Worm (Caenorhabditis elegans) whole organism, late embryonic: ENCODE data around the gene C07G3.8.
"Not testable (repeated sequence)": the region's sequence is repeated elsewhere in the genome, so short reads cannot be mapped to it uniquely, and the experiment has no call there.

Experiments used
- C08G9.2 ChIP-seq: sonication (generic microtip); optimal IDR thresholded peaks from 2 replicates; lab custom pipeline; 2016; ENCODE audit warnings: mild to moderate bottlenecking, missing genetic modification characterization, moderate library complexity, missing compliant biosample characterization
- K02D7.2 ChIP-seq: sonication (generic microtip); optimal IDR thresholded peaks from 2 replicates; lab custom pipeline; 2017; ENCODE audit warnings: mild to moderate bottlenecking, missing genetic modification characterization, missing compliant biosample characterization
- K09A11.1 ChIP-seq: sonication (generic microtip); optimal IDR thresholded peaks from 2 replicates; lab custom pipeline; 2017; ENCODE audit warnings: antibody characterized with exemption, mild to moderate bottlenecking, missing genetic modification characterization, missing compliant biosample characterization; ENCODE audit not compliant: insufficient read depth
- T23F11.4 ChIP-seq: fragments of 200-800 bp; sonication (Bioruptor generic); optimal IDR thresholded peaks from 2 replicates; lab custom pipeline; 2018; ENCODE audit warnings: mild to moderate bottlenecking, missing genetic modification characterization, missing compliant biosample characterization
- Y22D7AL.16 ChIP-seq: sonication (generic microtip); optimal IDR thresholded peaks from 2 replicates; lab custom pipeline; 2016; ENCODE audit warnings: missing genetic modification characterization, missing compliant biosample characterization
- ceh-14 ChIP-seq: sonication (generic microtip); optimal IDR thresholded peaks from 2 replicates; lab custom pipeline; 2016; ENCODE audit warnings: missing genotype, missing genetic modification characterization, missing compliant biosample characterization
- ceh-2 ChIP-seq: sonication (generic microtip); optimal IDR thresholded peaks from 2 replicates; lab custom pipeline; 2016; ENCODE audit warnings: missing genotype, missing genetic modification characterization, missing compliant biosample characterization
- ceh-31 ChIP-seq: sonication (generic microtip); optimal IDR thresholded peaks from 2 replicates; lab custom pipeline; 2016; ENCODE audit warnings: missing genetic modification characterization, missing compliant biosample characterization
- ceh-34 ChIP-seq: sonication (generic microtip); optimal IDR thresholded peaks from 2 replicates; lab custom pipeline; 2016; ENCODE audit warnings: mild to moderate bottlenecking, missing genetic modification characterization, missing compliant biosample characterization
- ceh-45 ChIP-seq: fragments of 200-800 bp; sonication (Bioruptor generic); IDR thresholded peaks from 2 replicates; pipeline ENCODE4 v1.3.6; 2022; ENCODE audit warnings: missing genetic modification reagents, missing genetic modification characterization, missing compliant biosample characterization
- che-1 ChIP-seq: sonication (generic microtip); optimal IDR thresholded peaks from 2 replicates; lab custom pipeline; 2016; ENCODE audit warnings: mild to moderate bottlenecking, missing genetic modification characterization, missing compliant biosample characterization
- dmd-4 ChIP-seq: sonication (generic microtip); optimal IDR thresholded peaks from 2 replicates; lab custom pipeline; 2016; ENCODE audit warnings: borderline replicate concordance, missing genetic modification characterization, missing compliant biosample characterization
- dve-1 ChIP-seq: sonication (generic microtip); optimal IDR thresholded peaks from 2 replicates; lab custom pipeline; 2017; ENCODE audit warnings: antibody characterized with exemption, mild to moderate bottlenecking, missing genetic modification characterization, missing compliant biosample characterization
- elt-2 ChIP-seq: sonication (generic microtip); optimal IDR thresholded peaks from 2 replicates; lab custom pipeline; 2016; ENCODE audit warnings: missing genetic modification reagents, missing genetic modification characterization, missing compliant biosample characterization
- elt-4 ChIP-seq: sonication (generic microtip); optimal IDR thresholded peaks from 2 replicates; lab custom pipeline; 2016; ENCODE audit warnings: missing genetic modification characterization, missing compliant biosample characterization
- eyg-1 ChIP-seq: sonication (generic microtip); optimal IDR thresholded peaks from 2 replicates; lab custom pipeline; 2016; ENCODE audit warnings: missing genotype, missing genetic modification characterization, missing compliant biosample characterization
- fkh-10 ChIP-seq: fragments of 150-350 bp; optimal IDR thresholded peaks from 2 replicates; lab custom pipeline; 2014; ENCODE audit warnings: missing biosample characterization, missing genetic modification reagents, missing genetic modification characterization
- fkh-6 ChIP-seq: sonication (generic microtip); optimal IDR thresholded peaks from 2 replicates; lab custom pipeline; 2016; ENCODE audit warnings: missing genetic modification characterization, missing compliant biosample characterization
- hlh-13 ChIP-seq: fragments of 200-800 bp; sonication (Bioruptor generic); optimal IDR thresholded peaks from 2 replicates; lab custom pipeline; 2018; ENCODE audit warnings: mild to moderate bottlenecking, missing genetic modification characterization, missing compliant biosample characterization
- hlh-30 ChIP-seq: sonication (generic microtip); optimal IDR thresholded peaks from 2 replicates; lab custom pipeline; 2017; ENCODE audit warnings: antibody characterized with exemption, missing genetic modification characterization, missing compliant biosample characterization; ENCODE audit not compliant: insufficient read depth
- hlh-6 ChIP-seq: sonication (generic microtip); optimal IDR thresholded peaks from 2 replicates; lab custom pipeline; 2016; ENCODE audit warnings: missing genotype, missing genetic modification characterization, missing compliant biosample characterization
- hlh-8 ChIP-seq: sonication (generic microtip); optimal IDR thresholded peaks from 2 replicates; lab custom pipeline; 2016; ENCODE audit warnings: missing genotype, missing genetic modification characterization, missing compliant biosample characterization
- lin-11 ChIP-seq: fragments of 200-800 bp; sonication (Bioruptor generic); optimal IDR thresholded peaks from 2 replicates; lab custom pipeline; 2018; ENCODE audit warnings: mild to moderate bottlenecking, missing genetic modification characterization, missing compliant biosample characterization
- madf-2 ChIP-seq: sonication (generic microtip); optimal IDR thresholded peaks from 2 replicates; lab custom pipeline; 2017; ENCODE audit warnings: missing genetic modification characterization, missing compliant biosample characterization
- mec-3 ChIP-seq: sonication (generic microtip); optimal IDR thresholded peaks from 2 replicates; lab custom pipeline; 2016; ENCODE audit warnings: borderline replicate concordance, missing genetic modification characterization, missing compliant biosample characterization
- nfya-1 ChIP-seq: sonication (generic microtip); optimal IDR thresholded peaks from 2 replicates; lab custom pipeline; 2017; ENCODE audit warnings: missing genetic modification characterization, mild to moderate bottlenecking, missing compliant biosample characterization, antibody characterized with exemption, moderate library complexity
- nhr-232 ChIP-seq: sonication (generic microtip); optimal IDR thresholded peaks from 2 replicates; lab custom pipeline; 2016; ENCODE audit warnings: missing genetic modification characterization, missing compliant biosample characterization
- odd-2 ChIP-seq: sonication (generic microtip); optimal IDR thresholded peaks from 2 replicates; lab custom pipeline; 2017; ENCODE audit warnings: antibody characterized with exemption, mild to moderate bottlenecking, missing genetic modification characterization, missing compliant biosample characterization
- pag-3 ChIP-seq: sonication (generic microtip); optimal IDR thresholded peaks from 2 replicates; lab custom pipeline; 2016; ENCODE audit warnings: missing compliant biosample characterization, missing genetic modification characterization, borderline replicate concordance
- pat-9 ChIP-seq: fragments of 200-800 bp; sonication (Bioruptor generic); optimal IDR thresholded peaks from 2 replicates; lab custom pipeline; 2018; ENCODE audit warnings: mild to moderate bottlenecking, missing genetic modification characterization, moderate library complexity, missing compliant biosample characterization
- pax-1 ChIP-seq: fragments of 150-350 bp; optimal IDR thresholded peaks from 2 replicates; lab custom pipeline; 2014; ENCODE audit warnings: missing biosample characterization, missing genetic modification characterization
- pha-4 ChIP-seq: fragments of 150-350 bp; optimal IDR thresholded peaks from 2 replicates; lab custom pipeline; 2018; ENCODE audit warnings: missing biosample characterization, missing genetic modification reagents, missing genetic modification characterization
- pqm-1 ChIP-seq: sonication (generic microtip); optimal IDR thresholded peaks from 2 replicates; lab custom pipeline; 2016; ENCODE audit warnings: missing genetic modification characterization, missing compliant biosample characterization
- ref-2 ChIP-seq: sonication (generic microtip); optimal IDR thresholded peaks from 2 replicates; lab custom pipeline; 2016; ENCODE audit warnings: missing genetic modification characterization, missing compliant biosample characterization
- rnt-1 ChIP-seq: sonication (generic microtip); optimal IDR thresholded peaks from 2 replicates; lab custom pipeline; 2016; ENCODE audit warnings: missing genetic modification characterization, missing compliant biosample characterization
- sdc-2 ChIP-seq: sonication (generic microtip); optimal IDR thresholded peaks from 2 replicates; lab custom pipeline; 2016; ENCODE audit warnings: missing genotype, missing genetic modification characterization, missing compliant biosample characterization
- sox-2 ChIP-seq: fragments of 200-800 bp; sonication (Bioruptor generic); IDR thresholded peaks from 2 replicates; pipeline ENCODE4 v1.3.6; 2022; ENCODE audit warnings: missing genetic modification reagents, missing genetic modification characterization, missing compliant biosample characterization
- sox-4 ChIP-seq: sonication (generic microtip); optimal IDR thresholded peaks from 2 replicates; lab custom pipeline; 2017; ENCODE audit warnings: mild to moderate bottlenecking, missing genetic modification characterization, inconsistent platforms, missing compliant biosample characterization
- syd-9 ChIP-seq: sonication (generic microtip); optimal IDR thresholded peaks from 2 replicates; lab custom pipeline; 2016; ENCODE audit warnings: mild to moderate bottlenecking, missing genetic modification characterization, moderate library complexity, missing compliant biosample characterization
- ttx-3 ChIP-seq: sonication (generic microtip); optimal IDR thresholded peaks from 2 replicates; lab custom pipeline; 2016; ENCODE audit warnings: missing genetic modification reagents, missing genetic modification characterization, missing compliant biosample characterization
- unc-55 ChIP-seq: sonication (generic microtip); optimal IDR thresholded peaks from 2 replicates; lab custom pipeline; 2017; ENCODE audit warnings: missing biosample characterization, missing genetic modification reagents, missing genetic modification characterization
- ztf-16 ChIP-seq: sonication (generic microtip); optimal IDR thresholded peaks from 2 replicates; lab custom pipeline; 2017; ENCODE audit warnings: missing genetic modification characterization, missing compliant biosample characterization

C07G3.8 gene

DNA sequence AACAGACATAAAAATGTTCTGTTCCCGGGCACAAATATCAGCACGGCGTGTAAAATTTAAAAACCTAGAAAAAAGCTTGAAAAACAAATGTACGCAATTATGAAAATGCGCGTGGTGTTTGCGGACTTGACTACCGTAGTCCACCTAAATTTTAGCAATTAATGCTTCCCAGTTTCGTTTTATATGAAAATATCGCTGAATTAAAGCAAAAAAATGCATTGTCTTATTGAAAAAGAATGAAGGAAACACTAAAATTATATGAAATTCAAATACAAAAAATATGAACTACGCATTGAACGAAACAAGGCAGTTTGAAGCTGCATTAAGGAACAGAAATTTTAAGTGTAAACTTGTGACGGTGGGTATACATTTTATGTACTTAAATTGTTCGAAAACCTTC is 4.3 kb upstream of the C07G3.8 start, which contains the start of gene ugt-64:
Gene ugt-64 (minus strand): TSS at position 101 of the 400 bp plus-strand sequence.
- TF ChIP-seq hlh-6 (tag; lab: Kevin White, UChicago); unc-55 (GFP tag; lab: Kevin White, UChicago); sox-4 (tag; lab: Kevin White, UChicago): not testable (repeated sequence)

DNA sequence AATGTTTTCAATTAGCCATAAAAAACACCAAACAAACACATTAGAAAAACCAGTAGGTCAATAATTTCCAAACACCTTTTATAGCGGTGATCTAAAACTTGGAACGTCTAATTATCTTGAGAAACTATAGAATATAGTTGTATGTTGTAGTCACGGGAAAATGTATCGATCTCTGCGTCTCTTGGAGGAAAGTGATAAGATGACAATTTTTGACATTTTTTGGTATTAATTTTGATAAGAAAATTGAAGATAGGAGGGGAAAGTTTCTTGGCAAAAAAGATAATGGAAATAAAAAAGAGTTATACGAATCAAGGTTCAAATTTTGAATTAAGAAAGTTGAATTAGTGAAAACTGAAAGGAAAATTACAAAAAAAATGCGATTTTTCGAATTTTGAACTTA is 3.8 kb upstream of the C07G3.8 start:
- TF ChIP-seq nhr-232 (tag; lab: Kevin White, UChicago) = no peak
- no peak for TF ChIP-seq K09A11.1 (tag; lab: Kevin White, UChicago)
- peak; percentile 91 for TF ChIP-seq elt-2
- no peak for TF ChIP-seq fkh-6 (tag; lab: Kevin White, UChicago)
- TF ChIP-seq elt-4 (tag; lab: Kevin White, UChicago) = no peak
- no peak for TF ChIP-seq che-1 (tag; lab: Kevin White, UChicago)
- no peak for TF ChIP-seq unc-55 (GFP tag; lab: Kevin White, UChicago)
- TF ChIP-seq madf-2 (tag; lab: Kevin White, UChicago) = no peak

DNA sequence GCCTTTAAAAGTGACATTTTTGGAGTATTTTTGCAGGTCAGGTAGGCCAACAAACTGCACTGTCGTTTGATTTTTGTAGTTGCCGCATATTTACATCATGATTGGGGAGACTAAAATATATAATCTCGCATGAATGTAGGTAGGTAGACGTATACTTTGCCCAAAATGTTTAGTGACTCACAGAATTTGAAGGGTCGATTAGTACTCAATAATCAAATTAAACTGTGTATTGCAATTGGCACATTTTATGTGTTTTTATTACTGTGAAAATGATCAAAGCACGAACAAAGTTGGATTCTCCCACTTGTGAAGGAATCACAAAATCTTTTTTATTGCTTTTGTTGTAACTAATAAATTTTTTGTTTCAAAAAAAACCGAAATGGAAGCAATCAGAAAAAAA is 5.1 kb downstream of the C07G3.8 start, which contains the start of gene C07G3.15:
Gene C07G3.15 (minus strand): TSS at position 101 of the 400 bp plus-strand sequence.
- TF ChIP-seq sox-4 (tag; lab: Kevin White, UChicago) (no peak), ceh-2 (no peak), hlh-6 (tag; lab: Kevin White, UChicago) (no peak), hlh-30 (tag; lab: Kevin White, UChicago) (no peak), sdc-2 (tag; lab: Kevin White, UChicago) (no peak), eyg-1 (tag; lab: Kevin White, UChicago) (no peak), C08G9.2 (tag; lab: Kevin White, UChicago) (no peak), ref-2 (no peak), rnt-1 (tag; lab: Kevin White, UChicago) (no peak), nfya-1 (tag; lab: Kevin White, UChicago) (no peak)
- TF ChIP-seq, all 69 proteins: peak for 0

DNA sequence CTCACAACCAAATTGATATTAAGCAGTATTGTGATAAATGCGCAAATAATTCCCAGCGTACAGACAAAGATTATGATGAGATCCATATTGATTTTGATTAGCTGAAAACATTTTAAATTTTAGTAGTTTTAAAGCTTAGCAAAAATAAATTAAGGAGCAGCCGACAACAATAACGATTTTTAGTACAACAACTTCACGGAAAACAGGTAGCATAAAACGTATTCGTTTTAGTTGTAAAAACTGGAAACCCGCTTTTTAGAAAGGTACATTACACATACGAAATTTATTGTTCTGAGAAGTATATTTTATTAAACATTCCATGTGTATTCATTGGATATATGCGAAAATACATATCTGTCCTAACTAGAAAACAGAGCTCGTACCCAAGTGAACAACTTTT is 11.5 kb downstream of the C07G3.8 start, which contains the start of gene srbc-36:
Gene srbc-36 (minus strand): TSS at position 101 of the 400 bp plus-strand sequence.
- TF ChIP-seq ceh-31 = no peak
- TF ChIP-seq hlh-8 = no peak
- no peak for TF ChIP-seq Y22D7AL.16 (tag; lab: Kevin White, UChicago)
- TF ChIP-seq eyg-1 (tag; lab: Kevin White, UChicago) = no peak
- TF ChIP-seq ceh-14 (tag; lab: Kevin White, UChicago) = no peak
- TF ChIP-seq pha-4 (tag; lab: Kevin White, UChicago) = no peak
- no peak for TF ChIP-seq sdc-2 (tag; lab: Kevin White, UChicago)
- TF ChIP-seq hlh-6 (tag; lab: Kevin White, UChicago) = no peak
- no peak for TF ChIP-seq K02D7.2 (tag; lab: Kevin White, UChicago)
- no peak for TF ChIP-seq pag-3 (tag; lab: Kevin White, UChicago)
- TF ChIP-seq fkh-10 = no peak
- TF ChIP-seq pax-1 (tag; lab: Kevin White, UChicago) = no peak
- no peak for TF ChIP-seq ceh-45 (GFP tag; lab: Robert Waterston, UW)
- TF ChIP-seq dve-1 (tag; lab: Kevin White, UChicago) = no peak
- TF ChIP-seq pqm-1 = no peak
- no peak for TF ChIP-seq T23F11.4 (GFP tag; lab: Kevin White, UChicago)
- no peak for TF ChIP-seq ceh-34
- TF ChIP-seq ttx-3 (tag; lab: Kevin White, UChicago) = no peak

DNA sequence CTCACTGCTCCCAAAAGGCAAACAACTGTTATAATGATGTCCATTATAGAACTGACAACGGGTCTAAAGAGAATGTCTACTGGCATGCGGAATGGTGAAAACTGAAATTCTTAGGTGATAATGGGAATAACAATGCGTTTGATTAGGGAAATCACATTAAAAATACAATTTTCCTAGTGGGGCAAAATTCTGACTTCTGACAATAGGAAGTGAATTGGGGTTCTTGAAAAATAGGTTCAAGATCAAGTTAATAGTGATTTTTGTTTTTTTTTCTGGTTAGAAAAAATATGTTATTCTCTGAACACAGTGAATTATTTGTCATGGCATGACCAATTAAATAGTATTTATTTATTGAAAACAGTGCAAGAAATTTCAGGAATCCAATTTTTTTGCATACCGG is 15.1 kb downstream of the C07G3.8 start, which contains the start of gene srbc-32:
Gene srbc-32 (minus strand): TSS at position 101 of the 400 bp plus-strand sequence.
- TF ChIP-seq ref-2 = no peak
- no peak for TF ChIP-seq hlh-6 (tag; lab: Kevin White, UChicago)
- TF ChIP-seq pat-9 (tag; lab: Kevin White, UChicago) = no peak
- no peak for TF ChIP-seq hlh-13
- no peak for TF ChIP-seq nfya-1 (tag; lab: Kevin White, UChicago)
- TF ChIP-seq mec-3 (tag; lab: Kevin White, UChicago) = no peak
- TF ChIP-seq ztf-16 (tag; lab: Kevin White, UChicago) = no peak
- TF ChIP-seq ceh-45 (GFP tag; lab: Robert Waterston, UW) = no peak
- TF ChIP-seq dmd-4 = no peak
- no peak for TF ChIP-seq lin-11 (tag; lab: Kevin White, UChicago)
- TF ChIP-seq sox-2 (GFP tag; lab: Robert Waterston, UW) = no peak
- TF ChIP-seq odd-2 = no peak
- TF ChIP-seq syd-9 (tag; lab: Kevin White, UChicago) = no peak
- TF ChIP-seq elt-4 (tag; lab: Kevin White, UChicago) = no peak
- no peak for TF ChIP-seq ceh-34
- TF ChIP-seq, all 69 proteins: peak for 0
